Fruit fly (Drosophila melanogaster) whole organism, prepupa: Measurements from ENCODE around the gene olf413.

ENCODE experiments used
- CG11294 ChIP-seq: fragments of 200-800 bp; sonication (Bioruptor generic); IDR thresholded peaks from 2 replicates; pipeline ENCODE4 v1.3.6; 2022; ENCODE audit warnings: missing biosample characterization, missing genetic modification characterization
- CG11762 ChIP-seq: fragments of 200-800 bp; sonication (Bioruptor generic); optimal IDR thresholded peaks from 3 replicates; lab custom pipeline; 2016; ENCODE audit warnings: missing biosample characterization, missing genetic modification characterization; ENCODE audit not compliant: insufficient read depth
- CG1621 ChIP-seq: fragments of 200-800 bp; sonication (Bioruptor generic); optimal IDR thresholded peaks from 3 replicates; lab custom pipeline; 2018; ENCODE audit warnings: missing biosample characterization, mild to moderate bottlenecking, missing genetic modification characterization
- CG16779 ChIP-seq: fragments of 200-800 bp; sonication (Bioruptor generic); optimal IDR thresholded peaks from 3 replicates; lab custom pipeline; 2017; ENCODE audit warnings: missing biosample characterization, mild to moderate bottlenecking, missing genetic modification characterization
- CG6276 ChIP-seq: fragments of 200-800 bp; sonication (Bioruptor generic); optimal IDR thresholded peaks from 2 replicates; lab custom pipeline; 2017; ENCODE audit warnings: missing biosample characterization, mild to moderate bottlenecking, missing genetic modification characterization
- Eip93F ChIP-seq: fragments of 200-800 bp; sonication (Bioruptor generic); optimal IDR thresholded peaks from 2 replicates; lab custom pipeline; 2016; ENCODE audit warnings: missing biosample characterization, mild to moderate bottlenecking, missing genetic modification characterization
- acj6 ChIP-seq: fragments of 200-800 bp; sonication (Bioruptor generic); optimal IDR thresholded peaks from 3 replicates; lab custom pipeline; 2016; ENCODE audit warnings: missing biosample characterization, missing genetic modification characterization
- svp ChIP-seq: fragments of 200-800 bp; sonication (Bioruptor generic); peaks from one replicate; lab custom pipeline; 2016; ENCODE audit warnings: missing biosample characterization, missing genetic modification characterization
- topi ChIP-seq: fragments of 200-800 bp; sonication (Bioruptor generic); optimal IDR thresholded peaks from 3 replicates; lab custom pipeline; 2016; ENCODE audit warnings: missing biosample characterization, missing genetic modification characterization

DNA sequence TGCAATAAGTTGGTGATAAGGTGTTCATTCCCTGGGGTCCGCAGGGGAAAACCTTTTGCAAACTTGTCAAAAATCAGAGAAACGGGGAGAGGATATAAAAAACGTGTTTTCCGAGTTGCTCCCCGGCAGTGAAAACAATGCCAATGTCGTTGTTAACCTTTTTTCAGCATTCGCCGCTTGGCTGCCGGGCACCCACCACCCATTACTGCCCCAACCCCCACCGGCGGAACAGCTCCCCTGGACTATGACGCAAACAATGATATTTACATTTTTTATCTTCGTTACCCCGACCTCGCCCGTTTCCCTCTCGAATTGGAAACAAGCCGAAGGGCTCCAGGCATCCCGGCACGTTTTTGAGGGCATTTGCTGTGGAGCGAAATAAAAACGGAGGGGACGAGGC lies 61.8 kb downstream of the olf413 start:
- TF ChIP-seq CG16779 (tag; lab: Kevin White, UChicago) (no peak), CG11294 (GFP tag; lab: Robert Waterston, UW) (no peak), CG6276 (GFP tag; lab: Kevin White, UChicago) (no peak), svp (GFP tag; lab: Kevin White, UChicago) (no peak), CG11762 (no peak), CG1621 (no peak), Eip93F (GFP tag; lab: Kevin White, UChicago) (no peak), acj6 (GFP tag; lab: Kevin White, UChicago) (no peak), topi (GFP tag; lab: Kevin White, UChicago) (no peak)
